Fruit fly (Drosophila melanogaster) whole organism, pupa: ENCODE data around the gene CG42820.

ENCODE experiments used
- CG10348 ChIP-seq: fragments of 200-800 bp; sonication (Bioruptor generic); IDR thresholded peaks from 2 replicates; pipeline ENCODE4 v1.3.6; 2022; ENCODE audit warnings: missing biosample characterization, missing genetic modification characterization
- CG12605 ChIP-seq: fragments of 200-800 bp; sonication (Bioruptor generic); IDR thresholded peaks from 2 replicates; pipeline ENCODE4 v1.3.6; 2022; ENCODE audit warnings: missing biosample characterization, missing genetic modification characterization
- CG13204 ChIP-seq: fragments of 200-800 bp; sonication (Bioruptor generic); optimal IDR thresholded peaks from 2 replicates; lab custom pipeline; 2018; ENCODE audit warnings: missing biosample characterization, mild to moderate bottlenecking, missing genetic modification characterization, moderate library complexity
- CG14655 ChIP-seq: fragments of 200-800 bp; sonication (Bioruptor generic); optimal IDR thresholded peaks from 3 replicates; lab custom pipeline; 2017; ENCODE audit warnings: mild to moderate bottlenecking, missing biosample characterization, missing genetic modification reagents, missing genetic modification characterization
- CG15710 ChIP-seq: fragments of 200-800 bp; sonication (Bioruptor generic); optimal IDR thresholded peaks from 2 replicates; lab custom pipeline; 2018; ENCODE audit warnings: missing biosample characterization, mild to moderate bottlenecking, missing genetic modification characterization, moderate library complexity
- CG17806 ChIP-seq: fragments of 200-800 bp; sonication (Bioruptor generic); optimal IDR thresholded peaks from 2 replicates; lab custom pipeline; 2018; ENCODE audit warnings: missing biosample characterization, mild to moderate bottlenecking, missing genetic modification characterization, moderate library complexity
- CG32121 ChIP-seq: fragments of 200-800 bp; sonication (Bioruptor generic); IDR thresholded peaks from 2 replicates; pipeline ENCODE4 v1.3.6; 2022; ENCODE audit warnings: missing biosample characterization, missing genetic modification characterization
- CG34367 ChIP-seq: fragments of 200-800 bp; sonication (Bioruptor generic); optimal IDR thresholded peaks from 2 replicates; lab custom pipeline; 2018; ENCODE audit warnings: missing biosample characterization, mild to moderate bottlenecking, missing genetic modification characterization
- CG4496 ChIP-seq: fragments of 200-800 bp; sonication (Bioruptor generic); IDR thresholded peaks from 3 replicates; pipeline ENCODE4 v1.3.6; 2022; ENCODE audit warnings: missing biosample characterization, missing genetic modification characterization
- CG8159 ChIP-seq: fragments of 200-800 bp; sonication (Bioruptor generic); optimal IDR thresholded peaks from 3 replicates; lab custom pipeline; 2018; ENCODE audit warnings: missing biosample characterization, mild to moderate bottlenecking, missing genetic modification characterization, moderate library complexity
- CG8301 ChIP-seq: fragments of 200-800 bp; sonication (Bioruptor generic); optimal IDR thresholded peaks from 2 replicates; lab custom pipeline; 2018; ENCODE audit warnings: missing biosample characterization, mild to moderate bottlenecking, missing genetic modification characterization
- CG9948 ChIP-seq: fragments of 200-800 bp; sonication (Bioruptor generic); optimal IDR thresholded peaks from 2 replicates; lab custom pipeline; 2018; ENCODE audit warnings: missing biosample characterization, mild to moderate bottlenecking, missing genetic modification characterization, moderate library complexity
- D1 ChIP-seq: fragments of 200-800 bp; sonication (Bioruptor generic); optimal IDR thresholded peaks from 2 replicates; lab custom pipeline; 2018; ENCODE audit warnings: missing biosample characterization, mild to moderate bottlenecking, missing genetic modification characterization, moderate library complexity
- EcR ChIP-seq: fragments of 200-800 bp; sonication (Bioruptor generic); optimal IDR thresholded peaks from 3 replicates; lab custom pipeline; 2019; ENCODE audit warnings: missing biosample characterization, missing genetic modification characterization, mild to moderate bottlenecking, moderate library complexity, missing genetic modification reagents
- Ets98B ChIP-seq: fragments of 200-800 bp; sonication (Bioruptor generic); IDR thresholded peaks from 2 replicates; pipeline ENCODE4 v1.3.6; 2022; ENCODE audit warnings: missing biosample characterization, missing genetic modification characterization
- Pif1A ChIP-seq: fragments of 200-800 bp; sonication (Bioruptor generic); optimal IDR thresholded peaks from 3 replicates; lab custom pipeline; 2016; ENCODE audit warnings: missing biosample characterization, missing genetic modification characterization
- Pif1B ChIP-seq: fragments of 200-800 bp; sonication (Bioruptor generic); optimal IDR thresholded peaks from 3 replicates; lab custom pipeline; 2016; ENCODE audit warnings: missing biosample characterization, missing genetic modification characterization
- Snoo ChIP-seq: fragments of 200-800 bp; sonication (Bioruptor generic); optimal IDR thresholded peaks from 3 replicates; lab custom pipeline; 2017; ENCODE audit warnings: missing biosample characterization, mild to moderate bottlenecking, missing genetic modification characterization, inconsistent platforms
- fd96Ca ChIP-seq: fragments of 200-800 bp; sonication (Bioruptor generic); IDR thresholded peaks from 3 replicates; pipeline ENCODE4 v1.3.6; 2022; ENCODE audit warnings: missing biosample characterization, missing genetic modification characterization
- gl ChIP-seq: fragments of 200-800 bp; sonication (Bioruptor generic); optimal IDR thresholded peaks from 2 replicates; lab custom pipeline; 2018; ENCODE audit warnings: missing biosample characterization, mild to moderate bottlenecking, missing genetic modification characterization
- rn ChIP-seq: fragments of 200-800 bp; sonication (Bioruptor generic); IDR thresholded peaks from 2 replicates; pipeline ENCODE4 v1.3.6; 2022; ENCODE audit warnings: missing biosample characterization, missing genetic modification characterization

Gene CG42820

DNA sequence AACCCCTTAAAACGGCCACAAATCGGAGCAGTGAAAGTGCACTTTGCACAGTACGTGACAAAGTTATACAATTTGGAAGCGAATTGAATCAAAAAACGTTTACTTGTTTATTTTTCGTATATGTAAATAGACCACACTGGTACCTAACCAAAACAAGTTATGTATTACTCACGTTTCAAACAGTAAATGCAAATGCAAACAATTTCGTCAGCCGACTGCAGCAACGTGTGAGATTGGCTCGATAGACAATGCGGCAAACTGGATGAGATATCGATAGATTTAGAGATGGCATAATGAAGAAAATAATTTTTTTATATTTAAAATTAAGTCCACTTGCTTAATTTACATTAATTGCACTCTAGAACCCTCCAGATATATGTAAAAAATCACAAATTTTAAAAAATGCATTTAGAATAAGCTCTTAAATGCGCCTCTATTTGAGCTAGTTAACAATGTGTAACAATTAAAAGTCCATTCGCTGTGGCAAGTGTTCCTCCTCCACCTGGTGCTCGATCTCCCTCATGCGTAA, 10.6 kb downstream of the CG42820 start, which contains the start of gene AlaRS:
Gene AlaRS, minus strand, starts transcription at position 257 of the 529 bp plus-strand sequence.
- peak; percentile 28 for TF ChIP-seq CG17806 (tag; lab: Kevin White, UChicago)
- peak; percentile 16 for TF ChIP-seq CG9948 (tag; lab: Kevin White, UChicago)
- TF ChIP-seq Snoo (tag; lab: Kevin White, UChicago): peak; percentile 21
- peak; percentile 32 for TF ChIP-seq CG15710 (tag; lab: Kevin White, UChicago)
- no peak for TF ChIP-seq CG12605
- TF ChIP-seq Pif1B (GFP tag; lab: Kevin White, UChicago): peak; percentile 51
- TF ChIP-seq CG14655 (GFP tag; lab: Kevin White, UChicago): peak; percentile 2
- TF ChIP-seq Ets98B: peak; percentile 37
- TF ChIP-seq rn: no peak
- peak; percentile 5 for TF ChIP-seq CG34367 (tag; lab: Kevin White, UChicago)
- TF ChIP-seq CG8159 (tag; lab: Kevin White, UChicago): peak; percentile 36
- no peak for TF ChIP-seq CG13204 (GFP tag; lab: Kevin White, UChicago)
- TF ChIP-seq Pif1A (GFP tag; lab: Kevin White, UChicago): peak; percentile 31

DNA sequence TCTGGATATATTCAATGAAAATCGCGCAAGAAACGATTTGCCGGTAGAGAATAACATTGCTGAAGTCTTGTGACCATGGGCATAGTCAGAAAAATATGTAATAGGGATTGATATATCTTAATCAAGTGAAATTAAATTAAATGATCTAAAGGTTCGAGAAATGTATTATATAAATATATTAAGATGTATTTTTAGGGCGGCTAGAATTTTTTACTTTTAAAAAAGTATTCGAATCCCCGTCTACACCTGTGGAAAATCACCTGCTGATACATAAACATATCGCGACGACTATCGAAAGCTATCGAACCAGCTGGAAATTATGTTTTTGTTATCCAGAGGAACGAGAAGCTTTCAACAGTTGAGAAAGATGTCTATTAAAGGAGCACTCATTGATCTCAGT, 15.5 kb downstream of the CG42820 start, which contains the start of the genes CG13390 and CG17294:
Gene CG13390, minus strand, starts transcription at position 81 of the 400 bp plus-strand sequence.
Gene CG17294, plus strand, starts transcription at position 319 of the 400 bp plus-strand sequence.
- peak; percentile 100 for TF ChIP-seq Ets98B
- TF ChIP-seq CG10348 (GFP tag; lab: Robert Waterston, UW): peak; percentile 97
- peak; percentile 100 for TF ChIP-seq CG14655 (GFP tag; lab: Kevin White, UChicago)
- peak; percentile 100 for TF ChIP-seq CG32121 (GFP tag; lab: Robert Waterston, UW)
- peak; percentile 100 for TF ChIP-seq Snoo (tag; lab: Kevin White, UChicago)
- peak; percentile 99 for TF ChIP-seq D1
- peak; percentile 99 for TF ChIP-seq Pif1B (GFP tag; lab: Kevin White, UChicago)
- peak; percentile 72 for TF ChIP-seq EcR (GFP tag; lab: Kevin White, UChicago)
- TF ChIP-seq rn: peak; percentile 99
- peak; percentile 100 for TF ChIP-seq CG9948 (tag; lab: Kevin White, UChicago)
- peak; percentile 96 for TF ChIP-seq fd96Ca (GFP tag; lab: Robert Waterston, UW)
- peak; percentile 98 for TF ChIP-seq CG13204 (GFP tag; lab: Kevin White, UChicago)
- TF ChIP-seq CG15710 (tag; lab: Kevin White, UChicago): peak; percentile 100
- TF ChIP-seq gl (tag; lab: Kevin White, UChicago): peak; percentile 98
- peak; percentile 100 for TF ChIP-seq CG8159 (tag; lab: Kevin White, UChicago)
- TF ChIP-seq CG8301 (tag; lab: Kevin White, UChicago): peak; percentile 99
- peak; percentile 99 for TF ChIP-seq CG34367 (tag; lab: Kevin White, UChicago)
- TF ChIP-seq CG4496 (GFP tag; lab: Robert Waterston, UW): peak; percentile 100
- TF ChIP-seq CG12605: peak; percentile 99
- TF ChIP-seq Pif1A (GFP tag; lab: Kevin White, UChicago): peak; percentile 99
- peak; percentile 100 for TF ChIP-seq CG17806 (tag; lab: Kevin White, UChicago)

DNA sequence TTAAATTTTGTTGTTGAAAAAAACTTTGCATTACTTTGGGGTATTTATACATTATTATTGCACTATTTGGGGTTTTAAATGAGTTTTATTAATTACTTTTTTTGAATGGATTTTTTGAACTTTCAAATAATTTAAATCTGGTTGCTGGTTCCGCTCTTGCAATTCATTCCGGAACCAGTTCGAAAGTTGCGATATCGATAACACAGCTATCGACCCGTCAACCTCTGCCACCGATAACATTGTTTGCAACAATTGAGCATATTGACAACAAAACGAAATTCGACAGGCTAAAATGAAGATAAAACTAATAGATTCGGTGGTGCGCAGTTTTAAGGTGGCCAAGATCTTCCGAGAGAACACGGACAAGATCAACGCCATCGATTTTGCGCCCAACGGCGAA, 18.0 kb downstream of the CG42820 start, which contains the start of gene Wdr82:
Gene Wdr82, plus strand, starts transcription at position 227 of the 400 bp plus-strand sequence.
- TF ChIP-seq rn: no peak
- no peak for TF ChIP-seq CG17806 (tag; lab: Kevin White, UChicago)
- no peak for TF ChIP-seq CG14655 (GFP tag; lab: Kevin White, UChicago)
- no peak for TF ChIP-seq CG9948 (tag; lab: Kevin White, UChicago)
- no peak for TF ChIP-seq gl (tag; lab: Kevin White, UChicago)
- TF ChIP-seq CG15710 (tag; lab: Kevin White, UChicago): no peak
- TF ChIP-seq Snoo (tag; lab: Kevin White, UChicago): no peak
- no peak for TF ChIP-seq fd96Ca (GFP tag; lab: Robert Waterston, UW)
- TF ChIP-seq D1: no peak
- TF ChIP-seq CG10348 (GFP tag; lab: Robert Waterston, UW): no peak
- TF ChIP-seq CG34367 (tag; lab: Kevin White, UChicago): no peak

DNA sequence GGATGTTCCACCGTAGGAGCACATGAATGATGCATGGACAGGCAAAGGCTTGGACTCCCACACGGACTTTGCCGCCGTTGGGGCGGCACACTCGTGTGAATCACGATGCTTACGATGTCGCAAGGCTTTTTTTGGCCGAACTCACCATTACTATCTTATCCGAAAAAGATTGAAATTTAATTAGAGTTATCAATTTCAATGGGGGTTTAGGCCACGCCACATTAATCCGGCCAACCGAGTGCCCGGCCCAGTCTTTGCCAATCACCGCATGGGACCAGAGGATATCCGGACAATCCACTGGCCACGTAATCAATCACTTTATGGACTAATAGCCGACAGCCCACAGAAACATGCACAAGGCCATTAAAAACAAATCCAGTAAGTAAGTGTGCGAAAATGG, 19.9 kb downstream of the CG42820 start:
- TF ChIP-seq CG8159 (tag; lab: Kevin White, UChicago): no peak
- TF ChIP-seq Ets98B: no peak
- TF ChIP-seq CG8301 (tag; lab: Kevin White, UChicago): no peak
- no peak for TF ChIP-seq CG12605
- TF ChIP-seq CG32121 (GFP tag; lab: Robert Waterston, UW): no peak
- TF ChIP-seq CG10348 (GFP tag; lab: Robert Waterston, UW): no peak
- TF ChIP-seq CG13204 (GFP tag; lab: Kevin White, UChicago): no peak

DNA sequence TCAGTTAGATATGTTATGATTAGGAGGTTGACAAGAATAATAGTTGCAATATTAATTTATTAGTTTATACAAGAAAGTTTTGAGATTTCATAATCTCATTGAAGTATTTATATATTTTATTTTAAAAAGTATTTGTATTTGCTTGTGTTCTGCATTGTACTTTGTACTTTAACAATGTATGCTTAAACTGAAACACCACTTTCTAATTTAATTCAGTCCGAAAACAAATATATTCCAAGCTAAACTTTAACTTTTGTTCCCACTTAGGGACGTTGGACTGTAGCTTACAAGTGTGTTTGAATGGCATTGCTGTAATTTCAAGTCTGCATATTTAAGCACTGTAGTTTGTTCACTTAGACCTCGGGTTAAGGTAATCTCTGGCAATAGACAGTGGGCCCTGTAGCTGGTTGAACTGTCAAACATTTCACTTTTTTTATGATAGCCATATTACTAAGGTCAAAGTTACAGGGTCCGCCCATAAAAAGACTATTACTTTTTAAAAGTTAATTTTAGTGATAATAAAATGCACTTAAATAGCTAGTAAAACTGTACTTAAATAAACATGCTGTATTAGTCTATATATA, 20.8 kb downstream of the CG42820 start:
- peak; percentile 4 for TF ChIP-seq CG9948 (tag; lab: Kevin White, UChicago)
- no peak for TF ChIP-seq CG17806 (tag; lab: Kevin White, UChicago)
- TF ChIP-seq CG4496 (GFP tag; lab: Robert Waterston, UW): no peak
- TF ChIP-seq fd96Ca (GFP tag; lab: Robert Waterston, UW): no peak
- TF ChIP-seq Pif1B (GFP tag; lab: Kevin White, UChicago): no peak
- TF ChIP-seq CG32121 (GFP tag; lab: Robert Waterston, UW): peak; percentile 13; the same call in 1 of the 2 replicates
- TF ChIP-seq Ets98B: no peak
- no peak for TF ChIP-seq EcR (GFP tag; lab: Kevin White, UChicago)
- no peak for TF ChIP-seq rn
- TF ChIP-seq gl (tag; lab: Kevin White, UChicago): no peak
- TF ChIP-seq CG12605: no peak
